Fruit fly (Drosophila melanogaster): ENCODE measurements around the gene CG42337.

Gene CG42337

dm6 chr3L:21176935-21177581 lies 16.1 kb downstream of the CG42337 start (continued):
- TF ChIP-seq dsx (GFP tag; optimal IDR thresholded peaks at IDR 0.05; ENCODE audit: poor library complexity, severe bottlenecking) (no peak), CG3032 (tag; optimal IDR thresholded peaks at IDR 0.05) (peak; percentile 15), CG11762 (GFP tag; optimal IDR thresholded peaks at IDR 0.05; ENCODE audit: insufficient read depth) (no peak), Ets96B (tag; optimal IDR thresholded peaks at IDR 0.05) (peak; percentile 29), Hr4 (GFP tag; optimal IDR thresholded peaks at IDR 0.05) (peak; percentile 75), CG15336 (GFP tag; IDR thresholded peaks at IDR 0.05) (peak; percentile 76), Lpt (GFP tag; optimal IDR thresholded peaks at IDR 0.05) (peak; percentile 12), Met (GFP tag; optimal IDR thresholded peaks at IDR 0.05) (peak; percentile 70), vri (GFP tag; optimal IDR thresholded peaks at IDR 0.05) (peak; percentile 69), salr (GFP tag; optimal IDR thresholded peaks at IDR 0.05) (peak in 1 of 2 experiments; percentile 70), Hr38 (GFP tag; optimal IDR thresholded peaks at IDR 0.05) (no peak), Eip75B (GFP tag; optimal IDR thresholded peaks at IDR 0.05) (peak; percentile 34), achi (GFP tag; optimal IDR thresholded peaks at IDR 0.05) (peak; percentile 51), CG10669 (GFP tag; optimal IDR thresholded peaks at IDR 0.05) (no peak), CG6854 (GFP tag; optimal IDR thresholded peaks at IDR 0.05) (no peak), svp (GFP tag) (peak; percentile 79), CG8319 (GFP tag; optimal IDR thresholded peaks at IDR 0.05) (no peak), spab (GFP tag; optimal IDR thresholded peaks at IDR 0.05) (peak; percentile 16), Gug (GFP tag; IDR thresholded peaks at IDR 0.05) (peak; percentile 47)

- TF ChIP-seq acj6 (GFP tag; optimal IDR thresholded peaks at IDR 0.05) (no peak), Hr4 (GFP tag; optimal IDR thresholded peaks at IDR 0.05) (no peak), ss (GFP tag; optimal IDR thresholded peaks at IDR 0.05) (peak in 1 of 2 experiments; percentile 1), CG3032 (tag; optimal IDR thresholded peaks at IDR 0.05) (no peak), Ets96B (tag; optimal IDR thresholded peaks at IDR 0.05) (no peak), CG31627 (GFP tag; optimal IDR thresholded peaks at IDR 0.05) (no peak), CG6808 (GFP tag; optimal IDR thresholded peaks at IDR 0.05) (peak; percentile 1), dsx (GFP tag; optimal IDR thresholded peaks at IDR 0.05; ENCODE audit: poor library complexity, severe bottlenecking) (no peak), pdm3 (GFP tag; optimal IDR thresholded peaks at IDR 0.05) (no peak)
Measured at dm6 chr3L:21176276-21176934, 16.8 kb downstream of the CG42337 start.

- TF ChIP-seq CG31627 (GFP tag; optimal IDR thresholded peaks at IDR 0.05) (peak; percentile 3), fkh (GFP tag; optimal IDR thresholded peaks at IDR 0.05) (peak; percentile 48), Ets21C (GFP tag; optimal IDR thresholded peaks at IDR 0.05) (no peak), CG6854 (GFP tag; optimal IDR thresholded peaks at IDR 0.05) (peak; percentile 30), ss (GFP tag; optimal IDR thresholded peaks at IDR 0.05) (peak in 1 of 2 experiments; percentile 30), lz (GFP tag; optimal IDR thresholded peaks at IDR 0.05) (no peak), Sox14 (GFP tag; optimal IDR thresholded peaks at IDR 0.05) (peak; percentile 38), Hr38 (GFP tag; optimal IDR thresholded peaks at IDR 0.05) (no peak), eg (GFP tag; IDR thresholded peaks at IDR 0.05) (0 out of 3 replicates have a peak, but pooled peaks have one; percentile 29), Hr39 (GFP tag; optimal IDR thresholded peaks at IDR 0.05) (peak; percentile 6), svp (GFP tag) (peak; percentile 100), CG15336 (GFP tag; IDR thresholded peaks at IDR 0.05) (peak; percentile 45), Eip78C (GFP tag) (peak; percentile 48), CG1621 (tag; optimal IDR thresholded peaks at IDR 0.05) (peak; percentile 5), vri (GFP tag; optimal IDR thresholded peaks at IDR 0.05) (no peak), CG6276 (GFP tag; optimal IDR thresholded peaks at IDR 0.05) (peak; percentile 4), Hr4 (GFP tag; optimal IDR thresholded peaks at IDR 0.05) (no peak), CG6808 (GFP tag; optimal IDR thresholded peaks at IDR 0.05) (peak; percentile 23)
Measured at dm6 chr3L:21175531-21176271, 17.5 kb downstream of the CG42337 start.
